Worm (Caenorhabditis elegans) whole organism, early embryonic: ENCODE results near the gene F52C12.2.

ENCODE experiments used
- B0310.2 ChIP-seq: sonication (generic microtip); optimal IDR thresholded peaks from 2 replicates; lab custom pipeline; 2016; ENCODE audit warnings: mild to moderate bottlenecking, missing genetic modification characterization, missing compliant biosample characterization
- F13C5.2 ChIP-seq: sonication (generic microtip); optimal IDR thresholded peaks from 2 replicates; lab custom pipeline; 2017; ENCODE audit warnings: mild to moderate bottlenecking, missing genetic modification characterization, inconsistent platforms, missing compliant biosample characterization
- aly-1 ChIP-seq: sonication (generic microtip); optimal IDR thresholded peaks from 2 replicates; lab custom pipeline; 2016; ENCODE audit warnings: missing genetic modification characterization, missing compliant biosample characterization
- ama-1 ChIP-seq: fragments of 150-350 bp; optimal IDR thresholded peaks from 2 replicates; lab custom pipeline; 2014
- ceh-13 ChIP-seq: fragments of 200-800 bp; sonication (Bioruptor generic); optimal IDR thresholded peaks from 2 replicates; lab custom pipeline; 2018; ENCODE audit warnings: mild to moderate bottlenecking, missing genetic modification characterization, missing compliant biosample characterization
- ceh-36 ChIP-seq: sonication (generic microtip); optimal IDR thresholded peaks from 2 replicates; lab custom pipeline; 2016; ENCODE audit warnings: missing genetic modification characterization, inconsistent platforms, missing compliant biosample characterization
- ets-7 ChIP-seq: sonication (generic microtip); optimal IDR thresholded peaks from 2 replicates; lab custom pipeline; 2016; ENCODE audit warnings: missing genotype, missing genetic modification characterization, missing compliant biosample characterization
- flt-1 ChIP-seq: fragments of 200-800 bp; sonication (Bioruptor generic); IDR thresholded peaks from 2 replicates; pipeline ENCODE4 v1.3.6; 2022; ENCODE audit warnings: missing genetic modification characterization, missing compliant biosample characterization
- hmbx-1 ChIP-seq: sonication (generic microtip); optimal IDR thresholded peaks from 2 replicates; lab custom pipeline; 2016; ENCODE audit warnings: mild to moderate bottlenecking, missing genetic modification characterization, missing compliant biosample characterization
- hmg-4 ChIP-seq: fragments of 200-800 bp; sonication (Bioruptor generic); optimal IDR thresholded peaks from 2 replicates; lab custom pipeline; 2018; ENCODE audit warnings: mild to moderate bottlenecking, missing genetic modification characterization, missing compliant biosample characterization
- hnd-1 ChIP-seq: sonication (generic microtip); optimal IDR thresholded peaks from 2 replicates; lab custom pipeline; 2016; ENCODE audit warnings: missing genetic modification characterization, missing compliant biosample characterization
- pes-1 ChIP-seq: fragments of 200-800 bp; sonication (Bioruptor generic); IDR thresholded peaks from 2 replicates; pipeline ENCODE4 v1.3.6; 2022; ENCODE audit warnings: missing genetic modification reagents, missing genetic modification characterization, missing compliant biosample characterization
- scrt-1 ChIP-seq: fragments of 200-800 bp; sonication (Bioruptor generic); IDR thresholded peaks from 2 replicates; pipeline ENCODE4 v1.3.6; 2022; ENCODE audit warnings: missing genetic modification characterization, missing compliant biosample characterization
- sea-1 ChIP-seq: fragments of 200-800 bp; sonication (Bioruptor generic); conservative IDR thresholded peaks from 2 replicates; pipeline ENCODE4 v1.3.6; 2022; ENCODE audit warnings: missing genetic modification characterization, missing compliant biosample characterization
- tbx-11 ChIP-seq: fragments of 200-800 bp; sonication (Bioruptor generic); IDR thresholded peaks from 2 replicates; pipeline ENCODE4 v1.3.6; 2022; ENCODE audit warnings: missing genetic modification characterization, missing compliant biosample characterization
- tbx-37 ChIP-seq: fragments of 200-800 bp; sonication (Bioruptor generic); conservative IDR thresholded peaks from 2 replicates; pipeline ENCODE4 v1.3.6; 2022; ENCODE audit warnings: missing genetic modification reagents, missing genetic modification characterization, missing compliant biosample characterization
- tra-4 ChIP-seq: sonication (generic microtip); optimal IDR thresholded peaks from 2 replicates; lab custom pipeline; 2017; ENCODE audit warnings: missing genetic modification characterization, missing compliant biosample characterization

The F52C12.2 gene

DNA sequence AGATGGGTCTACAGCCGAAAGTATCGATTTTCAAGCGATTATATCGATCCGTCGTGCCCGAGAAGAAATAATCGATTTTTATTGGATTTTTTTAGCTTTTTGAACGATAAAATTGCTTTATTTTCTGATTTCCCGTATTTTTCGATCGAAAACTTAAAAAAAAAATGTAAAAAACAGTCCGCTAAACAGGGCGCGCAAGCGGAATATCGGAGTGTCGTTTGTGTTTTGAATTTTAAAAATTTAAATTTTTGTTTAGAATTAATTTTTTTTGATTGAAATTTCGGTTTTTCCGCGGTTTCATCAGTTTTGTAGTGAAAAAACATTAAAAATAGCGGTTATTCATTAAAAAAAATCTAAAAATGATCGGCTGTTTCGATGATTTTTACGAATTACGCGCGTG is 16.8 kb downstream of the F52C12.2 start:
- TF ChIP-seq F13C5.2 (no peak), ama-1 (lab: Kevin White, UChicago) (no peak), scrt-1 (GFP tag; lab: Robert Waterston, UW) (no peak), sea-1 (GFP tag; lab: Robert Waterston, UW) (no peak), ceh-13 (GFP tag; lab: Kevin White, UChicago) (no peak), hnd-1 (no peak), hmg-4 (GFP tag; lab: Kevin White, UChicago) (no peak), ceh-36 (no peak)

DNA sequence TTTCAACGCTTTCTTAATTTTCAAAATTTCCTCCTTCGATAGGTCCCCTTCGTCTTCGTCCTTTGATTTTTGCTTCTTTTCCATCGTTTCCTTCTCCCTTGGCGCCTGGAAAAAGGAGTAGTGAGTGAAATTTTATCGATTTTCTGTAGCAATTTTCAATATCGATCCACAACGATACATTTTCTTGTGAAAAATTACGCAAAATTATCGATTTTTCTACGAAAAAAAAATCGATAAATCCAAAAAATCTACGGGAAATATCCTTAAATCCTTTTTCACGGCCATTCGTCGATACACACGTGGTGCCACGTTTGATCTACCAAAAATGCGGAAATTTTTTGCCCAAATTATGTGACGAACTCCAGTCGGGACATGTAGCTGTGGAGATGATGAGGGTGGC is 17.7 kb downstream of the F52C12.2 start:
- TF ChIP-seq hnd-1 (no peak), scrt-1 (GFP tag; lab: Robert Waterston, UW) (no peak), pes-1 (GFP tag; lab: Robert Waterston, UW) (no peak), tbx-37 (GFP tag; lab: Robert Waterston, UW) (no peak), B0310.2 (no peak), ama-1 (lab: Kevin White, UChicago) (no peak), hmbx-1 (tag; lab: Kevin White, UChicago) (no peak), hmg-4 (GFP tag; lab: Kevin White, UChicago) (no peak), ets-7 (tag; lab: Kevin White, UChicago) (no peak), ceh-36 (no peak), tbx-11 (GFP tag; lab: Robert Waterston, UW) (no peak), flt-1 (GFP tag; lab: Robert Waterston, UW) (no peak), F13C5.2 (no peak), tra-4 (tag; lab: Kevin White, UChicago) (no peak), ceh-13 (GFP tag; lab: Kevin White, UChicago) (no peak), sea-1 (GFP tag; lab: Robert Waterston, UW) (no peak), aly-1 (tag; lab: Kevin White, UChicago) (no peak)

- TF ChIP-seq ceh-36, result peak; percentile 54
- TF ChIP-seq aly-1 (tag; lab: Kevin White, UChicago), result no peak
Observed at ce11 chrIV:1972271-1972670, 18.9 kb downstream of the F52C12.2 start, which contains the start of gene Y76B12C.4. Gene Y76B12C.4 (minus strand): TSS chrIV:1972371.

- no peak for TF ChIP-seq B0310.2
- no peak for TF ChIP-seq scrt-1 (GFP tag; lab: Robert Waterston, UW)
- no peak for TF ChIP-seq sea-1 (GFP tag; lab: Robert Waterston, UW)
- TF ChIP-seq tra-4 (tag; lab: Kevin White, UChicago), result no peak
- TF ChIP-seq F13C5.2, result peak; percentile 2
- TF ChIP-seq ceh-36, result no peak
Observed at ce11 chrIV:1973372-1973771, 20.0 kb downstream of the F52C12.2 start, which contains the start of gene Y76B12C.3. Gene Y76B12C.3 (plus strand): TSS chrIV:1973705.

DNA sequence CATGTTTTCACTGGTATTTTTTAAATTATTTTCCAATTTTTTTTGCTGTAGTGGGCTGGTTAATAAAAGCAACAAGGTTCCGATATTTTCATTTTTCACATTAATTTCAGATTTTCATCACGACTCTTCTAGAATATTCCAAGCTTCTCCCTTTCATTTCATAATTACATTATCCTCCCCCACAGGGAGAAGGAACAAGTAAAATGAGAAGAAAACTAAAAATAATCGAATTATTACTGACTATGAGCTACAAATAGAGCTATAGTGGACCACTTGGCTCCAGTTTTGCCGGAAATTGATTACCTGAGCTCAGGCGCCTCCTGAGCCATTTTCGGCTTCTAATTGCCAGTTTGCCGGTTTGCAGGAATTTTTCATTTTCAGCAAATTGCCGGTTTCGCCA is 22.2 kb downstream of the F52C12.2 start:
- no peak for TF ChIP-seq B0310.2
- no peak for TF ChIP-seq hnd-1
- no peak for TF ChIP-seq F13C5.2
- no peak for TF ChIP-seq tra-4 (tag; lab: Kevin White, UChicago)
- no peak for TF ChIP-seq pes-1 (GFP tag; lab: Robert Waterston, UW)
- TF ChIP-seq ceh-13 (GFP tag; lab: Kevin White, UChicago), result no peak
- TF ChIP-seq tbx-37 (GFP tag; lab: Robert Waterston, UW), result no peak
- TF ChIP-seq aly-1 (tag; lab: Kevin White, UChicago), result no peak
- TF ChIP-seq tbx-11 (GFP tag; lab: Robert Waterston, UW), result no peak
- TF ChIP-seq flt-1 (GFP tag; lab: Robert Waterston, UW), result no peak
- no peak for TF ChIP-seq ets-7 (tag; lab: Kevin White, UChicago)
- TF ChIP-seq ceh-36, result no peak

- TF ChIP-seq ceh-13 (GFP tag; lab: Kevin White, UChicago) (no peak), tra-4 (tag; lab: Kevin White, UChicago) (no peak), pes-1 (GFP tag; lab: Robert Waterston, UW) (no peak), scrt-1 (GFP tag; lab: Robert Waterston, UW) (no peak), hmg-4 (GFP tag; lab: Kevin White, UChicago) (no peak), F13C5.2 (no peak), aly-1 (tag; lab: Kevin White, UChicago) (no peak), tbx-11 (GFP tag; lab: Robert Waterston, UW) (no peak), sea-1 (GFP tag; lab: Robert Waterston, UW) (no peak), B0310.2 (no peak), hnd-1 (no peak), ets-7 (tag; lab: Kevin White, UChicago) (no peak), hmbx-1 (tag; lab: Kevin White, UChicago) (no peak), ama-1 (lab: Kevin White, UChicago) (no peak), tbx-37 (GFP tag; lab: Robert Waterston, UW) (no peak)
Observed at ce11 chrIV:1979782-1980181, 26.4 kb downstream of the F52C12.2 start, which contains the start of gene Y76B12C.8. Gene Y76B12C.8 (plus strand): TSS chrIV:1979988.

ce11 chrIV:1980961-1981446 is 27.6 kb downstream of the F52C12.2 start, which contains the start of gene Y76B12C.6:
Gene Y76B12C.6 (plus strand): TSS chrIV:1981396.
- TF ChIP-seq tbx-37 (GFP tag; lab: Robert Waterston, UW) (0 out of 2 replicates have a peak, but pooled peaks have one; percentile 22), aly-1 (tag; lab: Kevin White, UChicago) (peak; percentile 64), hnd-1 (no peak), ceh-13 (GFP tag; lab: Kevin White, UChicago) (peak; percentile 27), pes-1 (GFP tag; lab: Robert Waterston, UW) (peak; percentile 61; the same call in 1 of the 2 replicates), sea-1 (GFP tag; lab: Robert Waterston, UW) (0 out of 2 replicates have a peak, but pooled peaks have one; percentile 57), F13C5.2 (peak; percentile 72), ets-7 (tag; lab: Kevin White, UChicago) (peak; percentile 18), ama-1 (lab: Kevin White, UChicago) (no peak), flt-1 (GFP tag; lab: Robert Waterston, UW) (0 out of 2 replicates have a peak, but pooled peaks have one; percentile 45), B0310.2 (no peak), tra-4 (tag; lab: Kevin White, UChicago) (no peak), hmg-4 (GFP tag; lab: Kevin White, UChicago) (peak; percentile 57), tbx-11 (GFP tag; lab: Robert Waterston, UW) (peak; percentile 71), ceh-36 (peak; percentile 41), scrt-1 (GFP tag; lab: Robert Waterston, UW) (peak; percentile 62)
